Worm (Caenorhabditis elegans): ENCODE data around the gene aagr-4.

- no peak for TF ChIP-seq lin-13 (GFP tag; optimal IDR thresholded peaks at IDR 0.05)
- no peak for TF ChIP-seq mbf-1 (tag; optimal IDR thresholded peaks at IDR 0.05)
- no peak for TF ChIP-seq mdl-1 (tag; optimal IDR thresholded peaks at IDR 0.05)
- no peak for TF ChIP-seq unc-39 (tag; optimal IDR thresholded peaks at IDR 0.05)
These were observed 36.7 kb upstream of the aagr-4 start for ce11 chrX:423757-424156.
